Fruit fly (Drosophila melanogaster): Measurements from ENCODE around the gene smp-30.

Gene smp-30

dm6 chr3R:14731781-14732100 is 19.3 kb downstream of the smp-30 start (continued):
- TF ChIP-seq CG8388 (GFP tag; optimal IDR thresholded peaks at IDR 0.05) = no peak
- TF ChIP-seq CG17568 (GFP tag; optimal IDR thresholded peaks at IDR 0.05) = no peak
- TF ChIP-seq CG17361 (GFP tag; IDR thresholded peaks at IDR 0.05) = no peak
- TF ChIP-seq odd (GFP tag; optimal IDR thresholded peaks at IDR 0.05) = no peak
- TF ChIP-seq hb (GFP tag; IDR thresholded peaks at IDR 0.05; ENCODE audit: partially characterized antibody) = no peak
- no peak for TF ChIP-seq oc (tag; optimal IDR thresholded peaks at IDR 0.05)
- no peak for TF ChIP-seq dysf (GFP tag; IDR thresholded peaks at IDR 0.05)
- TF ChIP-seq CG18619 (GFP tag; optimal IDR thresholded peaks at IDR 0.05) = no peak
- no peak; the same call in 1 of the 2 replicates for TF ChIP-seq slbo (GFP tag; IDR thresholded peaks at IDR 0.05)
- TF ChIP-seq tin (GFP tag; optimal IDR thresholded peaks at IDR 0.05) = no peak
- no peak for TF ChIP-seq Spps (tag; optimal IDR thresholded peaks at IDR 0.05)
- no peak for TF ChIP-seq Meics (GFP tag; optimal IDR thresholded peaks at IDR 0.05)
- TF ChIP-seq Ada2b (GFP tag; IDR thresholded peaks at IDR 0.05) = 0 out of 2 replicates have a peak, but pooled peaks have one; percentile 39
- no peak for TF ChIP-seq ind (GFP tag; optimal IDR thresholded peaks at IDR 0.05)
- TF ChIP-seq zf30C (GFP tag; optimal IDR thresholded peaks at IDR 0.05) = no peak
- no peak for TF ChIP-seq z (GFP tag; IDR thresholded peaks at IDR 0.05)
- no peak for TF ChIP-seq cg (GFP tag; optimal IDR thresholded peaks at IDR 0.05)
- no peak for TF ChIP-seq CG14710 (tag; optimal IDR thresholded peaks at IDR 0.05)
- TF ChIP-seq CG12744 (GFP tag; optimal IDR thresholded peaks at IDR 0.05) = no peak
- TF ChIP-seq fd102C (GFP tag; optimal IDR thresholded peaks at IDR 0.05) = no peak
- no peak for TF ChIP-seq CTCF (GFP tag; optimal IDR thresholded peaks at IDR 0.05)
- no peak for TF ChIP-seq pita (GFP tag; optimal IDR thresholded peaks at IDR 0.05)
- no peak for TF ChIP-seq salm (tag; optimal IDR thresholded peaks at IDR 0.05)
- TF ChIP-seq wor (GFP tag; IDR thresholded peaks at IDR 0.05) = no peak
- TF ChIP-seq Eip74EF (GFP tag; optimal IDR thresholded peaks at IDR 0.05) = no peak
- TF ChIP-seq CG11085 (GFP tag; IDR thresholded peaks at IDR 0.05) = no peak
- TF ChIP-seq Atf3 (GFP tag; optimal IDR thresholded peaks at IDR 0.05) = no peak
- no peak for TF ChIP-seq Myb (GFP tag; optimal IDR thresholded peaks at IDR 0.05)
- TF ChIP-seq chinmo (GFP tag; IDR thresholded peaks at IDR 0.05; ENCODE audit: partially characterized antibody) = no peak
- no peak for TF ChIP-seq CG9215 (GFP tag; IDR thresholded peaks at IDR 0.05)
- TF ChIP-seq CG11093 (GFP tag; IDR thresholded peaks at IDR 0.05) = no peak
- peak; percentile 13 for TF ChIP-seq lilli (GFP tag; optimal IDR thresholded peaks at IDR 0.05)
- TF ChIP-seq B-H1 (GFP tag; IDR thresholded peaks at IDR 0.05) = no peak
- TF ChIP-seq CG18599 (GFP tag; optimal IDR thresholded peaks at IDR 0.05) = peak; percentile 25
- TF ChIP-seq Dp (GFP tag; optimal IDR thresholded peaks at IDR 0.05) = no peak
- TF ChIP-seq corto (GFP tag; optimal IDR thresholded peaks at IDR 0.05) = no peak
- TF ChIP-seq lov (optimal IDR thresholded peaks at IDR 0.05) = no peak
- TF ChIP-seq lov (GFP tag; IDR thresholded peaks at IDR 0.05) = no peak
- no peak for TF ChIP-seq Optix (GFP tag; IDR thresholded peaks at IDR 0.05)
- no peak; the same call in 1 of the 2 replicates for TF ChIP-seq Adf1 (GFP tag; IDR thresholded peaks at IDR 0.05)
- TF ChIP-seq hth (optimal IDR thresholded peaks at IDR 0.05) = no peak
- TF ChIP-seq CG4730 (GFP tag; IDR thresholded peaks at IDR 0.05) = no peak
- TF ChIP-seq ash1 (GFP tag; optimal IDR thresholded peaks at IDR 0.05) = no peak
- no peak for TF ChIP-seq Ets97D (GFP tag; optimal IDR thresholded peaks at IDR 0.05)
- peak; percentile 22 for TF ChIP-seq CG15269 (tag; optimal IDR thresholded peaks at IDR 0.05)
- TF ChIP-seq Sin3A (optimal IDR thresholded peaks at IDR 0.05) = no peak
- TF ChIP-seq CG1792 (GFP tag; optimal IDR thresholded peaks at IDR 0.05) = no peak
- no peak for TF ChIP-seq Sry-β (GFP tag; optimal IDR thresholded peaks at IDR 0.05)
- TF ChIP-seq Max (GFP tag; optimal IDR thresholded peaks at IDR 0.05) = no peak
- no peak for TF ChIP-seq Lhr (GFP tag; optimal IDR thresholded peaks at IDR 0.05)
- peak in 1 of 2 experiments; percentile 28 for TF ChIP-seq Trl (optimal IDR thresholded peaks at IDR 0.05)
- no peak for TF ChIP-seq Trl (GFP tag; optimal IDR thresholded peaks at IDR 0.05)
- TF ChIP-seq HmgZ (tag; optimal IDR thresholded peaks at IDR 0.05) = no peak
- no peak for TF ChIP-seq CG3847 (GFP tag; IDR thresholded peaks at IDR 0.05)

All from whole organism, embryonic.